Worm (Caenorhabditis elegans) whole organism, young adult: ENCODE measurements around the gene Y44A6D.5.

Experiments
- B0336.3 ChIP-seq: fragments of 200-800 bp; sonication (Bioruptor generic); IDR thresholded peaks from 2 replicates; pipeline ENCODE4 v1.3.6; 2022; ENCODE audit warnings: missing genetic modification characterization, missing compliant biosample characterization
- C06A6.2 ChIP-seq: fragments of 200-800 bp; sonication (Bioruptor generic); conservative IDR thresholded peaks from 2 replicates; pipeline ENCODE4 v1.3.6; 2022; ENCODE audit warnings: missing genetic modification characterization, missing compliant biosample characterization
- F22D6.2 ChIP-seq: sonication (generic microtip); optimal IDR thresholded peaks from 2 replicates; lab custom pipeline; 2016; ENCODE audit warnings: mild to moderate bottlenecking, missing genetic modification characterization, missing compliant biosample characterization
- F39B2.1 ChIP-seq: fragments of 200-800 bp; sonication (Bioruptor generic); IDR thresholded peaks from 2 replicates; pipeline ENCODE4 v1.3.6; 2022; ENCODE audit warnings: missing genetic modification reagents, missing genetic modification characterization, missing compliant biosample characterization
- F52B5.7 ChIP-seq: sonication (generic microtip); optimal IDR thresholded peaks from 2 replicates; lab custom pipeline; 2016; ENCODE audit warnings: mild to moderate bottlenecking, missing genetic modification characterization, missing compliant biosample characterization
- F57C9.4 ChIP-seq: sonication (generic microtip); optimal IDR thresholded peaks from 2 replicates; lab custom pipeline; 2017; ENCODE audit warnings: mild to moderate bottlenecking, missing genetic modification characterization, missing compliant biosample characterization
- K11D2.4 ChIP-seq: fragments of 200-800 bp; sonication (Bioruptor generic); IDR thresholded peaks from 2 replicates; pipeline ENCODE4 v1.3.6; 2022; ENCODE audit warnings: missing genetic modification reagents, missing genetic modification characterization, missing compliant biosample characterization
- Y53G8AR.9 ChIP-seq: fragments of 200-800 bp; sonication (Bioruptor generic); conservative IDR thresholded peaks from 2 replicates; pipeline ENCODE4 v1.3.6; 2022; ENCODE audit warnings: missing genetic modification reagents, missing genetic modification characterization, missing compliant biosample characterization
- Y67H2A.10 ChIP-seq: fragments of 200-800 bp; sonication (Bioruptor generic); conservative IDR thresholded peaks from 2 replicates; pipeline ENCODE4 v1.3.6; 2022; ENCODE audit warnings: missing genetic modification reagents, missing genetic modification characterization, missing compliant biosample characterization
- Y95B8A.8 ChIP-seq: fragments of 200-800 bp; sonication (Bioruptor generic); IDR thresholded peaks from 2 replicates; pipeline ENCODE4 v1.3.6; 2022; ENCODE audit warnings: missing genetic modification reagents, missing genetic modification characterization, missing compliant biosample characterization
- ZK185.1 ChIP-seq: sonication (generic microtip); optimal IDR thresholded peaks from 2 replicates; lab custom pipeline; 2016; ENCODE audit warnings: mild to moderate bottlenecking, missing genetic modification characterization, missing compliant biosample characterization; ENCODE audit not compliant: poor library complexity, severe bottlenecking
- akir-1 ChIP-seq: fragments of 200-800 bp; sonication (Bioruptor generic); optimal IDR thresholded peaks from 2 replicates; lab custom pipeline; 2018; ENCODE audit warnings: mild to moderate bottlenecking, missing genetic modification characterization, moderate library complexity, missing compliant biosample characterization
- ama-1 ChIP-seq, 3 experiments: fragments of 150-350 bp in 1 of 3; sonication (generic microtip) in 2 of 3; optimal IDR thresholded peaks; 2 replicates each; lab custom pipeline; 2014 to 2018; ENCODE audit warnings: missing biosample characterization in 2 of 3, missing genetic modification characterization in 2 of 3, missing genetic modification reagents in 2 of 3
- aptf-2 ChIP-seq: fragments of 200-800 bp; sonication (Bioruptor generic); conservative IDR thresholded peaks from 2 replicates; pipeline ENCODE4 v1.3.6; 2022; ENCODE audit warnings: missing genetic modification reagents, missing genetic modification characterization, missing compliant biosample characterization
- attf-6 ChIP-seq: fragments of 200-800 bp; sonication (Bioruptor generic); IDR thresholded peaks from 2 replicates; pipeline ENCODE4 v1.3.6; 2022; ENCODE audit warnings: missing genetic modification reagents, missing genetic modification characterization, missing compliant biosample characterization
- ccch-3 ChIP-seq: fragments of 200-800 bp; sonication (Bioruptor generic); optimal IDR thresholded peaks from 2 replicates; lab custom pipeline; 2018; ENCODE audit warnings: mild to moderate bottlenecking, missing genetic modification characterization, missing compliant biosample characterization
- cebp-1 ChIP-seq, 2 experiments: fragments of 200-800 bp in 1 of 2; sonication (Bioruptor generic) in 1 of 2; sonication (generic microtip) in 1 of 2; IDR thresholded peaks in 1 of 2; optimal IDR thresholded peaks in 1 of 2; 2 replicates each; pipeline versions ENCODE4 v1.3.6 to Lab custom; 2017 to 2022; ENCODE audit warnings: missing compliant biosample characterization in 2 of 2, missing genetic modification characterization in 2 of 2, mild to moderate bottlenecking in 1 of 2, missing genetic modification reagents in 1 of 2, moderate library complexity in 1 of 2
- ceh-100 ChIP-seq: fragments of 200-800 bp; sonication (Bioruptor generic); IDR thresholded peaks from 2 replicates; pipeline ENCODE4 v1.3.6; 2022; ENCODE audit warnings: missing genetic modification reagents, missing genetic modification characterization, missing compliant biosample characterization
- ceh-27 ChIP-seq: fragments of 200-800 bp; sonication (Bioruptor generic); optimal IDR thresholded peaks from 2 replicates; lab custom pipeline; 2018; ENCODE audit warnings: mild to moderate bottlenecking, missing genetic modification characterization, moderate library complexity, missing compliant biosample characterization
- ceh-40 ChIP-seq: fragments of 200-800 bp; sonication (Bioruptor generic); IDR thresholded peaks from 2 replicates; pipeline ENCODE4 v1.3.6; 2022; ENCODE audit warnings: missing genetic modification characterization, missing compliant biosample characterization
- ceh-91 ChIP-seq: fragments of 200-800 bp; sonication (Bioruptor generic); IDR thresholded peaks from 2 replicates; pipeline ENCODE4 v1.3.6; 2022; ENCODE audit warnings: missing genetic modification reagents, missing genetic modification characterization, missing compliant biosample characterization
- chd-7 ChIP-seq: sonication (generic microtip); optimal IDR thresholded peaks from 2 replicates; lab custom pipeline; 2016; ENCODE audit warnings: mild to moderate bottlenecking, missing genetic modification characterization, moderate library complexity, missing compliant biosample characterization
- egl-44 ChIP-seq: fragments of 200-800 bp; sonication (Bioruptor generic); IDR thresholded peaks from 2 replicates; pipeline ENCODE4 v1.3.6; 2022; ENCODE audit warnings: missing genetic modification reagents, missing genetic modification characterization, missing compliant biosample characterization
- egrh-3 ChIP-seq: fragments of 200-800 bp; sonication (Bioruptor generic); IDR thresholded peaks from 2 replicates; pipeline ENCODE4 v1.3.6; 2022; ENCODE audit warnings: missing genetic modification reagents, missing genetic modification characterization, missing compliant biosample characterization
- ekl-4 ChIP-seq: fragments of 200-800 bp; sonication (Bioruptor generic); IDR thresholded peaks from 2 replicates; pipeline ENCODE4 v1.3.6; 2022; ENCODE audit warnings: missing genetic modification reagents, missing genetic modification characterization, missing compliant biosample characterization
- ets-4 ChIP-seq: fragments of 200-800 bp; sonication (Bioruptor generic); optimal IDR thresholded peaks from 2 replicates; lab custom pipeline; 2018; ENCODE audit warnings: mild to moderate bottlenecking, missing genetic modification characterization, missing compliant biosample characterization
- gei-17 ChIP-seq: fragments of 200-800 bp; sonication (Bioruptor generic); optimal IDR thresholded peaks from 2 replicates; lab custom pipeline; 2018; ENCODE audit warnings: mild to moderate bottlenecking, missing genetic modification characterization, missing compliant biosample characterization
- him-1 ChIP-seq: sonication (generic microtip); optimal IDR thresholded peaks from 2 replicates; lab custom pipeline; 2016; ENCODE audit warnings: missing genotype, missing genetic modification reagents, missing genetic modification characterization, missing compliant biosample characterization
- hmg-20 ChIP-seq: fragments of 200-800 bp; sonication (Bioruptor generic); IDR thresholded peaks from 2 replicates; pipeline ENCODE4 v1.3.6; 2022; ENCODE audit warnings: missing genetic modification reagents, missing genetic modification characterization, missing compliant biosample characterization
- let-607 ChIP-seq, 2 experiments: fragments of 200-800 bp in 1 of 2; sonication (Bioruptor generic) in 1 of 2; sonication (generic microtip) in 1 of 2; optimal IDR thresholded peaks; 2 replicates each; lab custom pipeline; 2016 to 2018; ENCODE audit warnings: mild to moderate bottlenecking in 2 of 2, missing compliant biosample characterization in 2 of 2, missing genetic modification characterization in 2 of 2, moderate library complexity in 2 of 2, missing genotype in 1 of 2
- lin-35 ChIP-seq, 3 experiments: fragments of 150-350 bp in 2 of 3; sonication (generic microtip) in 1 of 3; optimal IDR thresholded peaks; 2 replicates each; lab custom pipeline; 2014 to 2018; ENCODE audit warnings: missing biosample characterization in 3 of 3, missing genetic modification characterization in 3 of 3, missing genetic modification reagents in 3 of 3
- lin-40 ChIP-seq: sonication (generic microtip); optimal IDR thresholded peaks from 2 replicates; lab custom pipeline; 2016; ENCODE audit warnings: missing genetic modification characterization, mild to moderate bottlenecking, missing compliant biosample characterization, missing genotype, missing genetic modification reagents
- lin-54 ChIP-seq: fragments of 200-800 bp; sonication (Bioruptor generic); optimal IDR thresholded peaks from 2 replicates; lab custom pipeline; 2018; ENCODE audit warnings: mild to moderate bottlenecking, missing genetic modification characterization, missing compliant biosample characterization
- madf-10 ChIP-seq: sonication (generic microtip); optimal IDR thresholded peaks from 2 replicates; lab custom pipeline; 2016; ENCODE audit warnings: mild to moderate bottlenecking, missing genetic modification characterization, missing compliant biosample characterization
- madf-6 ChIP-seq: fragments of 200-800 bp; sonication (Bioruptor generic); IDR thresholded peaks from 2 replicates; pipeline ENCODE4 v1.3.6; 2022; ENCODE audit warnings: missing genetic modification reagents, missing genetic modification characterization, missing compliant biosample characterization
- mes-4 ChIP-seq: sonication (generic microtip); optimal IDR thresholded peaks from 2 replicates; lab custom pipeline; 2016; ENCODE audit warnings: missing genotype, missing genetic modification characterization, missing compliant biosample characterization
- nfyb-1 ChIP-seq: fragments of 200-800 bp; sonication (Bioruptor generic); IDR thresholded peaks from 2 replicates; pipeline ENCODE4 v1.3.6; 2022; ENCODE audit warnings: missing genetic modification reagents, missing genetic modification characterization, missing compliant biosample characterization
- nhr-80 ChIP-seq: sonication (generic microtip); optimal IDR thresholded peaks from 2 replicates; lab custom pipeline; 2016; ENCODE audit warnings: missing genetic modification characterization, missing compliant biosample characterization
- nhr-90 ChIP-seq: sonication (generic microtip); optimal IDR thresholded peaks from 2 replicates; lab custom pipeline; 2016; ENCODE audit warnings: missing genotype, mild to moderate bottlenecking, missing genetic modification characterization, missing compliant biosample characterization
- pbrm-1 ChIP-seq: fragments of 200-800 bp; sonication (Bioruptor generic); IDR thresholded peaks from 2 replicates; pipeline ENCODE4 v1.3.6; 2022; ENCODE audit warnings: missing genetic modification reagents, missing genetic modification characterization, missing compliant biosample characterization
- rcor-1 ChIP-seq: fragments of 200-800 bp; sonication (Bioruptor generic); IDR thresholded peaks from 2 replicates; pipeline ENCODE4 v1.3.6; 2022; ENCODE audit warnings: missing genetic modification reagents, missing genetic modification characterization, missing compliant biosample characterization
- repo-1 ChIP-seq: sonication (generic microtip); optimal IDR thresholded peaks from 2 replicates; lab custom pipeline; 2017; ENCODE audit warnings: mild to moderate bottlenecking, missing genetic modification characterization, missing compliant biosample characterization
- sdz-38 ChIP-seq: sonication (generic microtip); optimal IDR thresholded peaks from 2 replicates; lab custom pipeline; 2016; ENCODE audit warnings: missing genotype, missing genetic modification characterization, missing compliant biosample characterization
- somi-1 ChIP-seq: fragments of 200-800 bp; sonication (Bioruptor generic); optimal IDR thresholded peaks from 2 replicates; lab custom pipeline; 2018; ENCODE audit warnings: mild to moderate bottlenecking, missing genetic modification characterization, missing compliant biosample characterization
- unc-62 ChIP-seq: fragments of 150-350 bp; optimal IDR thresholded peaks from 2 replicates; lab custom pipeline; 2014; ENCODE audit warnings: missing biosample characterization, missing genetic modification reagents, missing genetic modification characterization
- xnd-1 ChIP-seq: sonication (generic microtip); optimal IDR thresholded peaks from 2 replicates; lab custom pipeline; 2016; ENCODE audit warnings: missing genotype, missing genetic modification reagents, missing genetic modification characterization, missing compliant biosample characterization
- ztf-26 ChIP-seq: sonication (generic microtip); optimal IDR thresholded peaks from 2 replicates; lab custom pipeline; 2017; ENCODE audit warnings: missing genetic modification characterization, missing compliant biosample characterization

The Y44A6D.5 gene

ce11 chrV:20778257-20778697 is 24.5 kb downstream of the Y44A6D.5 start (continued):
- TF ChIP-seq cebp-1 (GFP tag; IDR thresholded peaks at IDR 0.05; lab: Robert Waterston, UW), result 0 out of 2 replicates have a peak, but pooled peaks have one; percentile 26
- TF ChIP-seq cebp-1 (tag; optimal IDR thresholded peaks at IDR 0.05; lab: Kevin White, UChicago), result peak; percentile 92
- peak; percentile 60 for TF ChIP-seq repo-1 (tag; lab: Kevin White, UChicago)
- peak; percentile 80 for TF ChIP-seq ZK185.1 (tag; lab: Kevin White, UChicago)
- no peak for TF ChIP-seq ccch-3
- TF ChIP-seq sdz-38 (tag; lab: Kevin White, UChicago), result no peak
- TF ChIP-seq him-1 (tag; lab: Kevin White, UChicago), result no peak
- peak; percentile 84 for TF ChIP-seq B0336.3 (GFP tag; lab: Robert Waterston, UW)
- TF ChIP-seq lin-54 (GFP tag; lab: Kevin White, UChicago), result peak; percentile 71
- TF ChIP-seq Y67H2A.10 (GFP tag; lab: Robert Waterston, UW), result peak; percentile 37; the same call in 1 of the 2 replicates
- no peak for TF ChIP-seq ceh-91
- TF ChIP-seq attf-6 (GFP tag; lab: Robert Waterston, UW), result no peak
- no peak for TF ChIP-seq ceh-40 (GFP tag; lab: Robert Waterston, UW)
- peak; percentile 88 for TF ChIP-seq C06A6.2
- TF ChIP-seq madf-10, result peak; percentile 100
- no peak for TF ChIP-seq ama-1 (optimal IDR thresholded peaks at IDR 0.05; lab: Kevin White, UChicago)
- no peak for TF ChIP-seq ama-1 (GFP tag; optimal IDR thresholded peaks at IDR 0.05; lab: Kevin White, UChicago)
- peak; percentile 49 for TF ChIP-seq akir-1 (GFP tag; lab: Kevin White, UChicago)
- TF ChIP-seq egl-44 (GFP tag; lab: Robert Waterston, UW), result peak; percentile 78; the same call in 1 of the 2 replicates
- TF ChIP-seq Y95B8A.8 (GFP tag; lab: Robert Waterston, UW), result peak; percentile 43; the same call in 1 of the 2 replicates
- peak; percentile 94 for TF ChIP-seq chd-7 (tag; lab: Kevin White, UChicago)
- TF ChIP-seq Y53G8AR.9 (GFP tag; lab: Robert Waterston, UW), result peak; percentile 76; the same call in 1 of the 2 replicates
- peak; percentile 87 for TF ChIP-seq K11D2.4
- peak; percentile 96 for TF ChIP-seq lin-40 (tag; lab: Kevin White, UChicago)
- TF ChIP-seq ceh-27, result peak; percentile 98
- 0 out of 2 replicates have a peak, but pooled peaks have one; percentile 16 for TF ChIP-seq madf-6
- peak; percentile 77 for TF ChIP-seq F52B5.7 (tag; lab: Kevin White, UChicago)
- TF ChIP-seq ztf-26 (tag; lab: Kevin White, UChicago), result peak; percentile 84
- TF ChIP-seq egrh-3 (GFP tag; lab: Robert Waterston, UW), result peak; percentile 50; the same call in 1 of the 2 replicates
- no peak for TF ChIP-seq unc-62 (GFP tag; lab: Kevin White, UChicago)
- peak; percentile 93 for TF ChIP-seq somi-1 (GFP tag; lab: Kevin White, UChicago)
- peak; percentile 79 for TF ChIP-seq nhr-80
- TF ChIP-seq nhr-90 (tag; lab: Kevin White, UChicago), result peak; percentile 55
- TF ChIP-seq hmg-20 (GFP tag; lab: Robert Waterston, UW), result peak; percentile 76
- TF ChIP-seq pbrm-1, result peak; percentile 92
- TF ChIP-seq aptf-2, result 0 out of 2 replicates have a peak, but pooled peaks have one; percentile 40
- TF ChIP-seq lin-35 (GFP tag; optimal IDR thresholded peaks at IDR 0.05; lab: Kevin White, UChicago), result peak in 1 of 3 experiments; percentile 87
- TF ChIP-seq F57C9.4 (tag; lab: Kevin White, UChicago), result no peak
- peak; percentile 82 for TF ChIP-seq ekl-4 (GFP tag; lab: Robert Waterston, UW)
- peak; percentile 42; the same call in 1 of the 2 replicates for TF ChIP-seq ceh-100 (GFP tag; lab: Robert Waterston, UW)
- peak; percentile 53 for TF ChIP-seq F22D6.2 (tag; lab: Kevin White, UChicago)
- TF ChIP-seq rcor-1 (GFP tag; lab: Robert Waterston, UW), result peak; percentile 74
- TF ChIP-seq let-607 (tag; optimal IDR thresholded peaks at IDR 0.05; lab: Kevin White, UChicago), result peak; percentile 85 to 91
- TF ChIP-seq ets-4 (GFP tag; lab: Kevin White, UChicago), result peak; percentile 59
- TF ChIP-seq nfyb-1 (GFP tag; lab: Robert Waterston, UW), result peak; percentile 95
- TF ChIP-seq mes-4 (tag; lab: Kevin White, UChicago), result no peak
- TF ChIP-seq F39B2.1, result no peak
- peak; percentile 78 for TF ChIP-seq gei-17 (GFP tag; lab: Kevin White, UChicago)
- no peak for TF ChIP-seq xnd-1 (tag; lab: Kevin White, UChicago)
